Fruit fly (Drosophila melanogaster): ENCODE measurements around the gene CG14187.
A peak's percentile ranks its signal among the peaks of the same experiment; 100 is the strongest.

The CG14187 gene

dm6 chr3L:20103777-20104542 is 8.7 kb downstream of the CG14187 start, which contains the start of gene CG14186 (continued):
- peak; percentile 21; the same call in 1 of the 2 replicates for TF ChIP-seq Dip2 (GFP tag; IDR thresholded peaks at IDR 0.05)
- peak; percentile 70 for TF ChIP-seq nerfin-1 (tag; optimal IDR thresholded peaks at IDR 0.05)
- peak; percentile 85 for TF ChIP-seq CTCF (GFP tag; optimal IDR thresholded peaks at IDR 0.05)
- peak; percentile 89 for TF ChIP-seq Adf1 (GFP tag; IDR thresholded peaks at IDR 0.05)
- peak; percentile 26 to 48 for TF ChIP-seq Trl (optimal IDR thresholded peaks at IDR 0.05)
- TF ChIP-seq Trl (GFP tag; optimal IDR thresholded peaks at IDR 0.05): no peak
- peak in 1 of 2 experiments; percentile 61 for TF ChIP-seq prd (optimal IDR thresholded peaks at IDR 0.05)
- no peak for TF ChIP-seq prd (GFP tag; IDR thresholded peaks at IDR 0.05)
- TF ChIP-seq cg (GFP tag; optimal IDR thresholded peaks at IDR 0.05): peak; percentile 78
- TF ChIP-seq lbe (GFP tag; optimal IDR thresholded peaks at IDR 0.05): no peak
- TF ChIP-seq sr (GFP tag; IDR thresholded peaks at IDR 0.05): peak; percentile 54; the same call in 2 of the 3 replicates
- TF ChIP-seq stwl (tag; optimal IDR thresholded peaks at IDR 0.05): peak; percentile 14
- TF ChIP-seq TFAM (GFP tag; optimal IDR thresholded peaks at IDR 0.05): no peak
- TF ChIP-seq CG31365 (tag; optimal IDR thresholded peaks at IDR 0.05): no peak
- TF ChIP-seq CG7786 (GFP tag; optimal IDR thresholded peaks at IDR 0.05): no peak
- no peak for TF ChIP-seq cwo (GFP tag; optimal IDR thresholded peaks at IDR 0.05)
- TF ChIP-seq BEAF-32 (GFP tag; optimal IDR thresholded peaks at IDR 0.05): peak; percentile 3

- TF ChIP-seq jigr1 (GFP tag; IDR thresholded peaks at IDR 0.05) (no peak), Dip3 (GFP tag; optimal IDR thresholded peaks at IDR 0.05) (no peak), CG17361 (GFP tag; IDR thresholded peaks at IDR 0.05) (no peak), CG13424 (tag; optimal IDR thresholded peaks at IDR 0.05) (no peak), Ssrp (tag; optimal IDR thresholded peaks at IDR 0.05) (no peak), CG6272 (GFP tag; IDR thresholded peaks at IDR 0.05) (no peak), knrl (GFP tag; IDR thresholded peaks at IDR 0.05; ENCODE audit: partially characterized antibody) (peak; percentile 73), CG3995 (GFP tag; optimal IDR thresholded peaks at IDR 0.05) (no peak), CG10147 (GFP tag; optimal IDR thresholded peaks at IDR 0.05) (no peak), crol (GFP tag; IDR thresholded peaks at IDR 0.05) (no peak), gsb (GFP tag; IDR thresholded peaks at IDR 0.05) (no peak), HHEX (GFP tag; optimal IDR thresholded peaks at IDR 0.05) (no peak), sisA (GFP tag; IDR thresholded peaks at IDR 0.05) (no peak), CG31388 (GFP tag; optimal IDR thresholded peaks at IDR 0.05) (no peak), CG16779 (GFP tag; IDR thresholded peaks at IDR 0.05) (no peak), E2f1 (GFP tag; IDR thresholded peaks at IDR 0.05) (no peak), CG6854 (GFP tag; optimal IDR thresholded peaks at IDR 0.05) (no peak), gfzf (GFP tag; optimal IDR thresholded peaks at IDR 0.05) (no peak), ab (GFP tag; optimal IDR thresholded peaks at IDR 0.05) (no peak), CG7556 (GFP tag; optimal IDR thresholded peaks at IDR 0.05) (no peak), CG6254 (GFP tag; optimal IDR thresholded peaks at IDR 0.05) (no peak), CG34422 (GFP tag; IDR thresholded peaks at IDR 0.05) (peak; percentile 34; the same call in 1 of the 3 replicates), cato (GFP tag; optimal IDR thresholded peaks at IDR 0.05; ENCODE audit: borderline replicate concordance) (no peak), CG8359 (GFP tag; optimal IDR thresholded peaks at IDR 0.05; ENCODE audit: borderline replicate concordance) (no peak), gcm2 (GFP tag; optimal IDR thresholded peaks at IDR 0.05) (no peak), ftz-f1 (GFP tag; optimal IDR thresholded peaks at IDR 0.05) (no peak), ac (GFP tag; optimal IDR thresholded peaks at IDR 0.05) (no peak), stwl (tag; optimal IDR thresholded peaks at IDR 0.05) (no peak), CG6813 (GFP tag; optimal IDR thresholded peaks at IDR 0.05) (no peak), Sin3A (optimal IDR thresholded peaks at IDR 0.05) (no peak), scrt (GFP tag; optimal IDR thresholded peaks at IDR 0.05) (no peak), gro (GFP tag; optimal IDR thresholded peaks at IDR 0.05) (no peak), tio (GFP tag; optimal IDR thresholded peaks at IDR 0.05) (no peak), CG1024 (GFP tag; IDR thresholded peaks at IDR 0.05) (no peak), z (GFP tag; IDR thresholded peaks at IDR 0.05) (no peak)
Measured at dm6 chr3L:20097312-20097711, 15.3 kb downstream of the CG14187 start.

All from whole organism, embryonic.